Worm (Caenorhabditis elegans) whole organism, young adult: ENCODE measurements around the gene hrpa-1.

Experiments used
- B0336.3 ChIP-seq: fragments of 200-800 bp; sonication (Bioruptor generic); IDR thresholded peaks from 2 replicates; pipeline ENCODE4 v1.3.6; 2022; ENCODE audit warnings: missing genetic modification characterization, missing compliant biosample characterization
- C17E4.6 ChIP-seq: fragments of 200-800 bp; sonication (Bioruptor generic); IDR thresholded peaks from 2 replicates; pipeline ENCODE4 v1.3.6; 2022; ENCODE audit warnings: missing genetic modification reagents, missing genetic modification characterization, missing compliant biosample characterization
- F33H1.4 ChIP-seq: fragments of 200-800 bp; sonication (Bioruptor generic); IDR thresholded peaks from 2 replicates; pipeline ENCODE4 v1.3.6; 2022; ENCODE audit warnings: missing genetic modification reagents, missing genetic modification characterization, missing compliant biosample characterization
- Y56A3A.18 ChIP-seq: fragments of 200-800 bp; sonication (Bioruptor generic); IDR thresholded peaks from 2 replicates; pipeline ENCODE4 v1.3.6; 2022; ENCODE audit warnings: missing genetic modification reagents, missing genetic modification characterization, missing compliant biosample characterization
- Y67H2A.10 ChIP-seq: fragments of 200-800 bp; sonication (Bioruptor generic); conservative IDR thresholded peaks from 2 replicates; pipeline ENCODE4 v1.3.6; 2022; ENCODE audit warnings: missing genetic modification reagents, missing genetic modification characterization, missing compliant biosample characterization
- attf-5 ChIP-seq: fragments of 200-800 bp; sonication (Bioruptor generic); optimal IDR thresholded peaks from 2 replicates; lab custom pipeline; 2018; ENCODE audit warnings: mild to moderate bottlenecking, missing genetic modification characterization, missing compliant biosample characterization
- ccch-3 ChIP-seq: fragments of 200-800 bp; sonication (Bioruptor generic); optimal IDR thresholded peaks from 2 replicates; lab custom pipeline; 2018; ENCODE audit warnings: mild to moderate bottlenecking, missing genetic modification characterization, missing compliant biosample characterization
- cebp-1 ChIP-seq, 2 experiments: fragments of 200-800 bp in 1 of 2; sonication (Bioruptor generic) in 1 of 2; sonication (generic microtip) in 1 of 2; IDR thresholded peaks in 1 of 2; optimal IDR thresholded peaks in 1 of 2; 2 replicates each; pipeline versions ENCODE4 v1.3.6 to Lab custom; 2017 to 2022; ENCODE audit warnings: missing compliant biosample characterization in 2 of 2, missing genetic modification characterization in 2 of 2, mild to moderate bottlenecking in 1 of 2, missing genetic modification reagents in 1 of 2, moderate library complexity in 1 of 2
- chd-7 ChIP-seq: sonication (generic microtip); optimal IDR thresholded peaks from 2 replicates; lab custom pipeline; 2016; ENCODE audit warnings: mild to moderate bottlenecking, missing genetic modification characterization, moderate library complexity, missing compliant biosample characterization
- egrh-3 ChIP-seq: fragments of 200-800 bp; sonication (Bioruptor generic); IDR thresholded peaks from 2 replicates; pipeline ENCODE4 v1.3.6; 2022; ENCODE audit warnings: missing genetic modification reagents, missing genetic modification characterization, missing compliant biosample characterization
- ekl-4 ChIP-seq: fragments of 200-800 bp; sonication (Bioruptor generic); IDR thresholded peaks from 2 replicates; pipeline ENCODE4 v1.3.6; 2022; ENCODE audit warnings: missing genetic modification reagents, missing genetic modification characterization, missing compliant biosample characterization
- hlh-26 ChIP-seq: fragments of 200-800 bp; sonication (Bioruptor generic); conservative IDR thresholded peaks from 2 replicates; pipeline ENCODE4 v1.3.6; 2022; ENCODE audit warnings: missing genetic modification reagents, missing genetic modification characterization, missing compliant biosample characterization
- hmg-1.2 ChIP-seq: fragments of 200-800 bp; sonication (Bioruptor generic); IDR thresholded peaks from 2 replicates; pipeline ENCODE4 v1.3.6; 2022; ENCODE audit warnings: missing genetic modification reagents, missing genetic modification characterization, missing compliant biosample characterization
- lag-1 ChIP-seq: fragments of 200-800 bp; sonication (Bioruptor generic); IDR thresholded peaks from 2 replicates; pipeline ENCODE4 v1.3.6; 2022; ENCODE audit warnings: missing genetic modification reagents, missing genetic modification characterization, missing compliant biosample characterization
- lin-26 ChIP-seq: fragments of 200-800 bp; sonication (Bioruptor generic); IDR thresholded peaks from 2 replicates; pipeline ENCODE4 v1.3.6; 2022; ENCODE audit warnings: missing genetic modification reagents, missing genetic modification characterization, missing compliant biosample characterization
- lsl-1 ChIP-seq: fragments of 200-800 bp; sonication (Bioruptor generic); optimal IDR thresholded peaks from 2 replicates; lab custom pipeline; 2018; ENCODE audit warnings: mild to moderate bottlenecking, missing genetic modification characterization, moderate library complexity, missing compliant biosample characterization
- lsy-27 ChIP-seq: sonication (generic microtip); optimal IDR thresholded peaks from 2 replicates; lab custom pipeline; 2017; ENCODE audit warnings: missing genetic modification characterization, mild to moderate bottlenecking, missing compliant biosample characterization, antibody characterized with exemption, missing genotype, borderline replicate concordance; ENCODE audit not compliant: insufficient read depth
- madf-3 ChIP-seq: fragments of 200-800 bp; sonication (Bioruptor generic); IDR thresholded peaks from 2 replicates; pipeline ENCODE4 v1.3.6; 2022; ENCODE audit warnings: missing genetic modification reagents, missing genetic modification characterization, missing compliant biosample characterization
- madf-6 ChIP-seq: fragments of 200-800 bp; sonication (Bioruptor generic); IDR thresholded peaks from 2 replicates; pipeline ENCODE4 v1.3.6; 2022; ENCODE audit warnings: missing genetic modification reagents, missing genetic modification characterization, missing compliant biosample characterization
- nfya-1 ChIP-seq: sonication (generic microtip); optimal IDR thresholded peaks from 2 replicates; lab custom pipeline; 2017; ENCODE audit warnings: antibody characterized with exemption, missing compliant biosample characterization, missing genetic modification characterization, borderline replicate concordance; ENCODE audit not compliant: insufficient read depth
- rcor-1 ChIP-seq: fragments of 200-800 bp; sonication (Bioruptor generic); IDR thresholded peaks from 2 replicates; pipeline ENCODE4 v1.3.6; 2022; ENCODE audit warnings: missing genetic modification reagents, missing genetic modification characterization, missing compliant biosample characterization
- repo-1 ChIP-seq: sonication (generic microtip); optimal IDR thresholded peaks from 2 replicates; lab custom pipeline; 2017; ENCODE audit warnings: mild to moderate bottlenecking, missing genetic modification characterization, missing compliant biosample characterization
- sdz-38 ChIP-seq: sonication (generic microtip); optimal IDR thresholded peaks from 2 replicates; lab custom pipeline; 2016; ENCODE audit warnings: missing genotype, missing genetic modification characterization, missing compliant biosample characterization
- sea-2 ChIP-seq: fragments of 200-800 bp; sonication (Bioruptor generic); IDR thresholded peaks from 2 replicates; pipeline ENCODE4 v1.3.6; 2022; ENCODE audit warnings: missing genetic modification characterization, missing compliant biosample characterization
- sptf-2 ChIP-seq: fragments of 200-800 bp; sonication (Bioruptor generic); optimal IDR thresholded peaks from 2 replicates; lab custom pipeline; 2018; ENCODE audit warnings: mild to moderate bottlenecking, missing genetic modification characterization, missing compliant biosample characterization
- xnd-1 ChIP-seq: sonication (generic microtip); optimal IDR thresholded peaks from 2 replicates; lab custom pipeline; 2016; ENCODE audit warnings: missing genotype, missing genetic modification reagents, missing genetic modification characterization, missing compliant biosample characterization
- zfh-2 ChIP-seq: fragments of 200-800 bp; sonication (Bioruptor generic); conservative IDR thresholded peaks from 2 replicates; pipeline ENCODE4 v1.3.6; 2022; ENCODE audit warnings: missing genetic modification reagents, missing genetic modification characterization, missing compliant biosample characterization
- ztf-22 ChIP-seq: fragments of 200-800 bp; sonication (Bioruptor generic); optimal IDR thresholded peaks from 2 replicates; lab custom pipeline; 2018; ENCODE audit warnings: mild to moderate bottlenecking, missing genetic modification characterization, moderate library complexity, missing compliant biosample characterization
- ztf-28 ChIP-seq: fragments of 200-800 bp; sonication (Bioruptor generic); IDR thresholded peaks from 2 replicates; pipeline ENCODE4 v1.3.6; 2022; ENCODE audit warnings: missing genetic modification reagents, missing genetic modification characterization, missing compliant biosample characterization

The hrpa-1 gene

DNA sequence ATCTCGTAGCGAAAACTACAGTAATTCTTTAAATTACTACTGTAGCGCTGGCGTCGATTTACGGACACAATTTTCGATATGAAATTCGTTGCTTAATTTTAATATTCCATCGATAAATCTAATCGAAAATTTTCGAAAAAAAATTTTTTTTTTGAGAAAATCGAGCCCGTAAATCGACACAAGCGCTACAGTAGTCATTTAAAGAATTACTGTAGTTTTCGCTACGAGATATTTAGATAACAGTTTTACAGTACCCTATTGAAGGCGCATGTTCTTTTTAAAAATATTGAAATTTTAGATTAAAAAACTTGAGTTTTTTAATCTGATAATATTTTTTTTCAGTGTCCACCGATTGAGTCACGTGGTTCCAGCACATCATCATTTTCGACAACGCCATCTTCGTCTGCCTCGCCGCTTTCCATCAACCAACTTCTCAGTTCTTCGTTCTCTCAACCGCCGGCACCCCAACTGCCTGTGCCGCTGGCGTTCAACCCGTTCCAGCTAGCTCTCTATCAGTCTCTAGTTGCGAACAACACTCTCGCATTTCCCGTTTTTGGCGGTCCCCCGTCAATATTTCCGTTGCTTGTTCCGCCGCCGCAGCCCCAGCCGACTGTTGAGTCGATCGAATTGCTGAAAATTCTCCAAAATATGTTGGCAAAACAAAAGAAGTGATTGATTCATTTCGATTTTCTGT lies 44.7 kb downstream of the hrpa-1 start:
- TF ChIP-seq ztf-22 (GFP tag; lab: Kevin White, UChicago) (no peak), lsl-1 (GFP tag; lab: Kevin White, UChicago) (peak; percentile 86), rcor-1 (GFP tag; lab: Robert Waterston, UW) (no peak), F33H1.4 (GFP tag; lab: Robert Waterston, UW) (peak; percentile 61), hmg-1.2 (GFP tag; lab: Robert Waterston, UW) (no peak), Y56A3A.18 (no peak), ccch-3 (GFP tag; lab: Kevin White, UChicago) (no peak), lin-26 (GFP tag; lab: Robert Waterston, UW) (0 out of 2 replicates have a peak, but pooled peaks have one; percentile 56), lsy-27 (tag; lab: Kevin White, UChicago) (no peak), xnd-1 (tag; lab: Kevin White, UChicago) (peak; percentile 8), sptf-2 (GFP tag; lab: Kevin White, UChicago) (no peak), madf-6 (peak; percentile 50; the same call in 1 of the 2 replicates), zfh-2 (GFP tag; lab: Robert Waterston, UW) (peak; percentile 61; the same call in 1 of the 2 replicates), lag-1 (GFP tag; lab: Robert Waterston, UW) (no peak), ekl-4 (GFP tag; lab: Robert Waterston, UW) (peak; percentile 40; the same call in 1 of the 2 replicates), hlh-26 (no peak)
- TF ChIP-seq, all 124 proteins: peak for 7

DNA sequence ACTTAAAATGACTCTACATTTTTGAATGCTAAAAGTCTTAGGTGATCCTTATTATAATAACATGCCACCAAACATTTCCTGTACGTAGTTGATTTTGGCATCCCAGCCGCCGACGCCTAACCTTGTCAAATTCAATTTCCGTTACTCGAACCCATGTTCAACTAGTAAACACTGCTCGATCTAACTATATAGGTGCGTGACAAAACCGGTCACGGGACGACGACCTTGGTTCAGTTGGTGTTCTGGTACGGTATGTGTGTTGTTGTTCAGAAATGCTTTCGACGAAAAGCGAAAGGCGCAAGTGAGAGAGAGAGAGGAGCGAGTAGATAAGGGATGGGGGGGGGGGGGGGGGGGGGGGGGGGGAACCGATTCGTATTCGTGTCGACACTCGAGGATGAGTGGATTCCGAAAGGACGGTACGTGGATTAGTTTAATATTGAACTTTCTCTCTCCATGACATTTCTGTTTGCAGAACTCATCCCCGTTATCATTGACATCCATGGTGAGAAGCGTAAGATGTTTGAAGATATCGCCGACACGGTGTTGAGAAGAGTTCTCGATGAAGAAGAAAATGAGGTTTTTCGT lies 46.6 kb downstream of the hrpa-1 start, which contains the start of gene W08E12.8:
W08E12.8 (plus strand) TSS at position 395 of the 585 bp plus-strand sequence.
- TF ChIP-seq ccch-3 (GFP tag; lab: Kevin White, UChicago): no peak
- peak; percentile 72; the same call in 1 of the 2 replicates for TF ChIP-seq zfh-2 (GFP tag; lab: Robert Waterston, UW)
- TF ChIP-seq sea-2 (GFP tag; lab: Robert Waterston, UW): no peak
- no peak for TF ChIP-seq Y67H2A.10 (GFP tag; lab: Robert Waterston, UW)
- no peak for TF ChIP-seq chd-7 (tag; lab: Kevin White, UChicago)
- no peak for TF ChIP-seq ztf-28
- no peak for TF ChIP-seq sdz-38 (tag; lab: Kevin White, UChicago)
- no peak for TF ChIP-seq repo-1 (tag; lab: Kevin White, UChicago)
- no peak for TF ChIP-seq nfya-1 (tag; lab: Kevin White, UChicago)
- peak; percentile 78; the same call in 1 of the 2 replicates for TF ChIP-seq egrh-3 (GFP tag; lab: Robert Waterston, UW)
- no peak for TF ChIP-seq attf-5
- no peak for TF ChIP-seq C17E4.6
- no peak for TF ChIP-seq madf-3 (GFP tag; lab: Robert Waterston, UW)
- no peak for TF ChIP-seq B0336.3 (GFP tag; lab: Robert Waterston, UW)
- TF ChIP-seq, all 124 proteins: peak for 2

DNA sequence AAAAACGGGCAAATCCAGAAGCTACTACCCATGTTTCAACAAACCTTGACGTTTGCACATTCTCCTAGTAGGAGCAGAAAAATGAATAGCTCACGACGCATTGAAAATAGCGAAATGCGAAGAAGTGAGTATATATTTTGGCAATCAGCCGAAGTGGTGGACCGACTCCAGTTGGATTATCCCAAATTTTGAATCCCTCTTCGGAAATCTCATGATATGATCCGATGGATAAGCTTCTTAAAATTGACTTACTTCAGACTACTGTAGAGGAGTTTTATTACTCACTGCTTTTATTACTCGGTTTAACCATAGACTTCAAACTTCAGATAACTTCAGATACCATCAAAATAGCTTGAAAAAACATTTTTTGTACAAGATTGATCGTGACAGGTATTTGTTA lies 49.4 kb downstream of the hrpa-1 start, which contains the start of gene gcy-23:
gcy-23 (minus strand) TSS at position 101 of the 400 bp plus-strand sequence.
- TF ChIP-seq hlh-26 (no peak), sdz-38 (tag; lab: Kevin White, UChicago) (no peak), cebp-1 (GFP tag; IDR thresholded peaks at IDR 0.05; lab: Robert Waterston, UW) (no peak), cebp-1 (tag; optimal IDR thresholded peaks at IDR 0.05; lab: Kevin White, UChicago) (no peak)
- TF ChIP-seq, all 124 proteins: peak for 0
